Fruit fly (Drosophila melanogaster) whole organism, embryonic: ENCODE measurements around the gene Sik2.

Source experiments
- CG10274 ChIP-seq: fragments of 200-800 bp; sonication (Bioruptor generic); optimal IDR thresholded peaks from 3 replicates; lab custom pipeline; 2017; ENCODE audit warnings: missing biosample characterization, mild to moderate bottlenecking, missing genetic modification characterization
- CG10321 ChIP-seq: fragments of 200-800 bp; sonication (Bioruptor generic); IDR thresholded peaks from 2 replicates; pipeline ENCODE4 v1.3.6; 2022; ENCODE audit warnings: missing biosample characterization, missing genetic modification characterization
- CG10959 ChIP-seq: fragments of 200-800 bp; sonication (Bioruptor generic); IDR thresholded peaks from 2 replicates; pipeline ENCODE4 v1.3.6; 2022; ENCODE audit warnings: missing biosample characterization, missing genetic modification characterization
- CG11560 ChIP-seq: fragments of 200-800 bp; sonication (Bioruptor generic); IDR thresholded peaks from 3 replicates; pipeline ENCODE4 v1.3.6; 2022; ENCODE audit warnings: missing biosample characterization, missing genetic modification characterization
- CG12236 ChIP-seq: fragments of 200-800 bp; sonication (Bioruptor generic); optimal IDR thresholded peaks from 2 replicates; lab custom pipeline; 2016; ENCODE audit warnings: missing biosample characterization, missing genetic modification characterization
- CG14965 ChIP-seq: fragments of 200-800 bp; sonication (Bioruptor generic); optimal IDR thresholded peaks from 2 replicates; lab custom pipeline; 2016; ENCODE audit warnings: missing biosample characterization, missing genetic modification characterization, borderline replicate concordance
- CG16863 ChIP-seq: fragments of 200-800 bp; sonication (Bioruptor generic); optimal IDR thresholded peaks from 3 replicates; lab custom pipeline; 2016; ENCODE audit warnings: missing biosample characterization, missing genetic modification characterization
- CG17612 ChIP-seq: fragments of 200-800 bp; sonication (Bioruptor generic); IDR thresholded peaks from 2 replicates; pipeline ENCODE4 v1.3.6; 2022; ENCODE audit warnings: missing biosample characterization, missing genetic modification characterization
- CG1792 ChIP-seq: fragments of 200-800 bp; sonication (Bioruptor generic); optimal IDR thresholded peaks from 2 replicates; lab custom pipeline; 2016; ENCODE audit warnings: missing biosample characterization, missing genetic modification characterization
- CG18599 ChIP-seq: fragments of 200-800 bp; sonication (Bioruptor generic); optimal IDR thresholded peaks from 3 replicates; lab custom pipeline; 2017; ENCODE audit warnings: missing biosample characterization, missing genetic modification characterization, mild to moderate bottlenecking, moderate library complexity, missing genetic modification reagents
- CG31388 ChIP-seq: fragments of 200-800 bp; sonication (Bioruptor generic); optimal IDR thresholded peaks from 2 replicates; lab custom pipeline; 2016; ENCODE audit warnings: missing biosample characterization, missing genetic modification characterization
- CG33213 ChIP-seq: fragments of 200-800 bp; sonication (Bioruptor generic); optimal IDR thresholded peaks from 3 replicates; lab custom pipeline; 2016; ENCODE audit warnings: missing biosample characterization, missing genetic modification characterization
- CG34422 ChIP-seq: fragments of 200-800 bp; sonication (Bioruptor generic); IDR thresholded peaks from 3 replicates; pipeline ENCODE4 v1.3.6; 2022; ENCODE audit warnings: missing biosample characterization, missing genetic modification characterization
- CG3838 ChIP-seq: fragments of 200-800 bp; sonication (Bioruptor generic); optimal IDR thresholded peaks from 3 replicates; lab custom pipeline; 2016; ENCODE audit warnings: missing biosample characterization, missing genetic modification characterization
- CG5245 ChIP-seq: fragments of 200-800 bp; sonication (Bioruptor generic); optimal IDR thresholded peaks from 3 replicates; lab custom pipeline; 2016; ENCODE audit warnings: missing biosample characterization, missing genetic modification characterization
- CG7928 ChIP-seq: fragments of 200-800 bp; sonication (Bioruptor generic); optimal IDR thresholded peaks from 2 replicates; lab custom pipeline; 2017; ENCODE audit warnings: missing biosample characterization, mild to moderate bottlenecking, missing genetic modification characterization
- CG8290 ChIP-seq, 3 experiments: fragments of 200-800 bp; sonication (Bioruptor generic); optimal IDR thresholded peaks; 2 replicates each; lab custom pipeline; 2016 to 2019; ENCODE audit warnings: missing biosample characterization in 3 of 3, missing genetic modification characterization in 3 of 3, mild to moderate bottlenecking in 2 of 3, moderate library complexity in 1 of 3
- CG8478 ChIP-seq: fragments of >200 bp; optimal IDR thresholded peaks from 2 replicates; lab custom pipeline; 2018
- CG8765 ChIP-seq: fragments of 200-800 bp; sonication (Bioruptor generic); IDR thresholded peaks from 2 replicates; pipeline ENCODE4 v1.3.6; 2022; ENCODE audit warnings: missing biosample characterization, missing genetic modification characterization
- HLH54F ChIP-seq: fragments of 200-800 bp; sonication (Bioruptor generic); optimal IDR thresholded peaks from 3 replicates; lab custom pipeline; 2016; ENCODE audit warnings: missing biosample characterization, missing genetic modification characterization
- Hand ChIP-seq: fragments of 200-800 bp; sonication (Bioruptor generic); optimal IDR thresholded peaks from 2 replicates; lab custom pipeline; 2017; ENCODE audit warnings: mild to moderate bottlenecking, missing biosample characterization, missing genetic modification reagents, missing genetic modification characterization
- Hr51 ChIP-seq, 2 experiments: fragments of 200-800 bp; sonication (Bioruptor generic); optimal IDR thresholded peaks; 2 replicates in 1 of 2; 3 replicates in 1 of 2; lab custom pipeline; 2016 to 2018; ENCODE audit warnings: missing biosample characterization in 2 of 2, missing genetic modification characterization in 2 of 2, mild to moderate bottlenecking in 1 of 2, moderate library complexity in 1 of 2
- Hr78 ChIP-seq, 2 experiments: fragments of 200-800 bp in 1 of 2; fragments of >200 bp in 1 of 2; sonication (Bioruptor generic) in 1 of 2; optimal IDR thresholded peaks; 2 replicates each; lab custom pipeline; 2017 to 2019; ENCODE audit warnings: missing biosample characterization in 2 of 2, missing genetic modification characterization in 2 of 2, mild to moderate bottlenecking in 1 of 2, moderate library complexity in 1 of 2
- Med ChIP-seq: fragments of 200-800 bp; sonication (Bioruptor generic); peaks from one replicate; lab custom pipeline; 2016; ENCODE audit warnings: missing biosample characterization, missing genetic modification characterization, mild to moderate bottlenecking, inconsistent platforms, moderate library complexity
- Meics ChIP-seq: fragments of 200-800 bp; sonication (Bioruptor generic); optimal IDR thresholded peaks from 2 replicates; lab custom pipeline; 2017; ENCODE audit warnings: missing biosample characterization, mild to moderate bottlenecking, missing genetic modification characterization
- Oaz ChIP-seq: fragments of 200-800 bp; sonication (Bioruptor generic); IDR thresholded peaks from 2 replicates; pipeline ENCODE4 v1.3.6; 2022; ENCODE audit warnings: missing biosample characterization, missing genetic modification characterization
- Sin3A ChIP-seq: fragments of >200 bp; optimal IDR thresholded peaks from 2 replicates; lab custom pipeline; 2018
- ash1 ChIP-seq: fragments of 200-800 bp; sonication (Bioruptor generic); optimal IDR thresholded peaks from 2 replicates; lab custom pipeline; 2018; ENCODE audit warnings: missing biosample characterization, mild to moderate bottlenecking, missing genetic modification characterization
- cad ChIP-seq: fragments of >200 bp; optimal IDR thresholded peaks from 2 replicates; lab custom pipeline; 2017; ENCODE audit warnings: missing biosample characterization, missing genetic modification characterization
- chn ChIP-seq: fragments of 200-800 bp; sonication (Bioruptor generic); optimal IDR thresholded peaks from 2 replicates; lab custom pipeline; 2016; ENCODE audit warnings: missing biosample characterization, missing genetic modification characterization
- corto ChIP-seq: fragments of 200-800 bp; sonication (Bioruptor generic); optimal IDR thresholded peaks from 2 replicates; lab custom pipeline; 2016; ENCODE audit warnings: missing biosample characterization, mild to moderate bottlenecking, missing genetic modification characterization, moderate library complexity
- gsb ChIP-seq: fragments of 200-800 bp; sonication (Bioruptor generic); IDR thresholded peaks from 2 replicates; pipeline ENCODE4 v1.3.6; 2022; ENCODE audit warnings: missing biosample characterization, missing genetic modification characterization
- gsb-n ChIP-seq: fragments of 200-800 bp; sonication (Bioruptor generic); optimal IDR thresholded peaks from 3 replicates; lab custom pipeline; 2018; ENCODE audit warnings: missing biosample characterization, mild to moderate bottlenecking, missing genetic modification characterization
- hb ChIP-seq: fragments of 200-800 bp; sonication (Bioruptor generic); IDR thresholded peaks from 3 replicates; pipeline ENCODE4 v1.3.6; 2022; ENCODE audit warnings: missing biosample characterization, missing genetic modification characterization; ENCODE audit not compliant: partially characterized antibody
- hkb ChIP-seq, 2 experiments: fragments of 200-800 bp in 1 of 2; fragments of >200 bp in 1 of 2; sonication (Bioruptor generic) in 1 of 2; IDR thresholded peaks in 1 of 2; optimal IDR thresholded peaks in 1 of 2; 2 replicates each; pipeline versions ENCODE4 v1.3.6 to Lab custom; 2017 to 2022; ENCODE audit warnings: missing biosample characterization in 1 of 2, missing genetic modification characterization in 1 of 2
- hth ChIP-seq: fragments of >200 bp; optimal IDR thresholded peaks from 2 replicates; lab custom pipeline; 2017; ENCODE audit warnings: inconsistent platforms
- klu ChIP-seq: fragments of 200-800 bp; sonication (Bioruptor generic); IDR thresholded peaks from 2 replicates; pipeline ENCODE4 v1.3.6; 2022; ENCODE audit warnings: missing biosample characterization, missing genetic modification characterization
- lilli ChIP-seq: fragments of 200-800 bp; sonication (Bioruptor generic); optimal IDR thresholded peaks from 3 replicates; lab custom pipeline; 2016; ENCODE audit warnings: missing biosample characterization, missing genetic modification characterization
- mam ChIP-seq: fragments of 200-800 bp; sonication (Bioruptor generic); optimal IDR thresholded peaks from 3 replicates; lab custom pipeline; 2016; ENCODE audit warnings: missing biosample characterization, missing genetic modification characterization
- nmo ChIP-seq: fragments of 200-800 bp; sonication (Bioruptor generic); optimal IDR thresholded peaks from 2 replicates; lab custom pipeline; 2018; ENCODE audit warnings: missing biosample characterization, mild to moderate bottlenecking, missing genetic modification characterization, moderate library complexity
- otp ChIP-seq: fragments of 200-800 bp; sonication (Bioruptor generic); IDR thresholded peaks from 3 replicates; pipeline ENCODE4, ENCODE4 v1.3.6; 2022; ENCODE audit warnings: missing biosample characterization, missing genetic modification characterization
- p53 ChIP-seq: fragments of 200-800 bp; sonication (Bioruptor generic); optimal IDR thresholded peaks from 2 replicates; lab custom pipeline; 2016; ENCODE audit warnings: missing biosample characterization, missing genetic modification characterization
- pan ChIP-seq, 4 experiments: fragments of >200 bp in 3 of 4; fragments of 200-800 bp in 1 of 4; sonication (Bioruptor generic) in 1 of 4; optimal IDR thresholded peaks in 3 of 4; IDR thresholded peaks in 1 of 4; 2 replicates each; pipeline versions ENCODE4 v1.3.6 to Lab custom; 2017 to 2022; ENCODE audit warnings: missing biosample characterization in 2 of 4, missing genetic modification characterization in 2 of 4, mixed read lengths in 1 of 4
- pum ChIP-seq: fragments of 200-800 bp; sonication (Bioruptor generic); optimal IDR thresholded peaks from 2 replicates; lab custom pipeline; 2016; ENCODE audit warnings: missing biosample characterization, missing genetic modification characterization
- sd ChIP-seq: fragments of 200-800 bp; sonication (Bioruptor generic); optimal IDR thresholded peaks from 3 replicates; lab custom pipeline; 2018; ENCODE audit warnings: missing biosample characterization, mild to moderate bottlenecking, missing genetic modification characterization, moderate library complexity
- sens-2 ChIP-seq: fragments of 200-800 bp; sonication (Bioruptor generic); IDR thresholded peaks from 2 replicates; pipeline ENCODE4 v1.3.6; 2022; ENCODE audit warnings: missing biosample characterization, missing genetic modification characterization
- seq ChIP-seq: fragments of 200-800 bp; sonication (Bioruptor generic); IDR thresholded peaks from 2 replicates; pipeline ENCODE4 v1.3.6; 2022; ENCODE audit warnings: missing biosample characterization, missing genetic modification characterization
- sim ChIP-seq: fragments of 200-800 bp; sonication (Bioruptor generic); IDR thresholded peaks from 2 replicates; pipeline ENCODE4 v1.3.6; 2022; ENCODE audit warnings: missing biosample characterization, missing genetic modification characterization
- sna ChIP-seq: fragments of 200-800 bp; sonication (Bioruptor generic); IDR thresholded peaks from 2 replicates; pipeline ENCODE4 v1.3.6; 2022; ENCODE audit warnings: missing biosample characterization, missing genetic modification characterization; ENCODE audit not compliant: partially characterized antibody
- ttk ChIP-seq: fragments of 200-800 bp; sonication (Bioruptor generic); IDR thresholded peaks from 2 replicates; pipeline ENCODE4 v2.1.2; 2022; ENCODE audit warnings: missing biosample characterization, missing genetic modification characterization

Sik2 gene

DNA sequence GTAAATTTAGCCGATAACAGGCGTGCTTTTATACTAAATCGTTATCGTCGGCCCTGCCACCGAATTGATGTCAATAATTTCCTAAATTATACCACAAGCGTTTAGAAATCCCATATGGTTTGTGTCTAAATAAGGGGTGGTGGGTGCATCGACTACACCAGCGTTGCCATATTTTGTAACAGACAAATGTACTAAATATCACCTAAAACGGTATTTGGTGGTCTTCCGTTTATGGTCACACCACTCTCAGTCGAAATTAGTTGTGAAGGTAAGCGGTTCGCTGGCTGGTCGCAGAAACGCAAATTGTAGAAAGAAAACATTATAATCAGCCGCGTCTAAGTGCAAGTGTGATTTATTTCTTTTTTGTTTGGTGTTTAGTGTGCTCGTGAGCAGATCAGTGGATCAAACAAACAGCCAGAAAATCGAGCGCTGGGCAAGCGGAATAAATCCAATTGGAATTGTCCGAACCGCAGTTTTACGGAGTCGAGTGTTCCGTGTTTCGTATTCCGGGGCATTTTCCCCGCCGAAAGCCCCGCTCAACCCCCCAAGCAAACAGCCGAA lies 18.7 kb upstream of the Sik2 start, which contains the start of the genes CG16903 and Unc-76 (continued):
- TF ChIP-seq CG34422 (0 out of 3 replicates have a peak, but pooled peaks have one; percentile 28), CG10321 (GFP tag; lab: Robert Waterston, UW) (0 out of 2 replicates have a peak, but pooled peaks have one; percentile 23), CG14965 (GFP tag; lab: Kevin White, UChicago) (no peak), sna (no peak), Hr51 (GFP tag; optimal IDR thresholded peaks at IDR 0.05; lab: Kevin White, UChicago) (peak in 1 of 2 experiments; percentile 47), klu (GFP tag; lab: Robert Waterston, UW) (no peak), CG1792 (no peak), CG8478 (lab: Kevin White, UChicago) (no peak), hth (lab: Kevin White, UChicago) (no peak), sim (no peak), hb (GFP tag; lab: Robert Waterston, UW) (no peak), sens-2 (GFP tag; lab: Robert Waterston, UW) (no peak), Hr78 (GFP tag; optimal IDR thresholded peaks at IDR 0.05; lab: Kevin White, UChicago) (peak in 1 of 2 experiments; percentile 24), CG3838 (GFP tag; lab: Kevin White, UChicago) (no peak), CG17612 (GFP tag; lab: Robert Waterston, UW) (no peak), CG18599 (GFP tag; lab: Kevin White, UChicago) (peak; percentile 53), CG11560 (tag; lab: Robert Waterston, UW) (0 out of 3 replicates have a peak, but pooled peaks have one; percentile 45), Oaz (no peak), CG33213 (GFP tag; lab: Kevin White, UChicago) (peak; percentile 91), HLH54F (peak; percentile 35), Med (GFP tag; lab: Kevin White, UChicago) (peak; percentile 95), otp (GFP tag; lab: Robert Waterston, UW) (no peak), CG16863 (GFP tag; lab: Kevin White, UChicago) (no peak), pan (optimal IDR thresholded peaks at IDR 0.05; lab: Kevin White, UChicago) (no peak), pan (GFP tag; optimal IDR thresholded peaks at IDR 0.05 in 1 of 2, IDR thresholded peaks at IDR 0.05 in 1 of 2) (no peak), CG31388 (GFP tag; lab: Kevin White, UChicago) (no peak), ttk (GFP tag; lab: Robert Waterston, UW) (peak; percentile 22; the same call in 1 of the 2 replicates), cad (GFP tag; lab: Kevin White, UChicago) (no peak), corto (no peak), chn (GFP tag; lab: Kevin White, UChicago) (no peak), ash1 (GFP tag; lab: Kevin White, UChicago) (no peak), lilli (GFP tag; lab: Kevin White, UChicago) (peak; percentile 41), gsb-n (tag; lab: Kevin White, UChicago) (peak; percentile 72), CG7928 (peak; percentile 66), nmo (peak; percentile 70), CG8290 (GFP tag; optimal IDR thresholded peaks at IDR 0.05; lab: Kevin White, UChicago) (peak; percentile 54), CG8290 (tag; optimal IDR thresholded peaks at IDR 0.05; lab: Kevin White, UChicago) (peak in 1 of 2 experiments; percentile 82), CG10274 (GFP tag; lab: Kevin White, UChicago) (no peak), CG5245 (GFP tag; lab: Kevin White, UChicago) (no peak), gsb (GFP tag; lab: Robert Waterston, UW) (no peak), pum (GFP tag; lab: Kevin White, UChicago) (no peak), p53 (peak; percentile 66), Hand (GFP tag; lab: Kevin White, UChicago) (peak; percentile 38), sd (tag; lab: Kevin White, UChicago) (peak; percentile 48), hkb (optimal IDR thresholded peaks at IDR 0.05; lab: Kevin White, UChicago) (peak; percentile 61), hkb (GFP tag; IDR thresholded peaks at IDR 0.05; lab: Robert Waterston, UW) (peak; percentile 65), mam (no peak), Sin3A (lab: Kevin White, UChicago) (peak; percentile 77), CG12236 (GFP tag; lab: Kevin White, UChicago) (no peak), Meics (GFP tag; lab: Kevin White, UChicago) (peak; percentile 34), seq (GFP tag; lab: Robert Waterston, UW) (peak; percentile 62; the same call in 1 of the 2 replicates), CG10959 (GFP tag; lab: Robert Waterston, UW) (no peak), CG8765 (GFP tag; lab: Robert Waterston, UW) (no peak)
